Worm (Caenorhabditis elegans): ENCODE measurements around the gene Y46E12A.5.

The Y46E12A.5 gene

ce11 chrIII:1733412-1733811, 24.6 kb downstream of the Y46E12A.5 start:
- no peak for TF ChIP-seq skn-1 (tag; optimal IDR thresholded peaks at IDR 0.05)
- no peak for TF ChIP-seq mbf-1 (tag; optimal IDR thresholded peaks at IDR 0.05)
- no peak for TF ChIP-seq gmeb-1 (tag; optimal IDR thresholded peaks at IDR 0.05)
- no peak for TF ChIP-seq unc-55 (GFP tag; optimal IDR thresholded peaks at IDR 0.05)
- TF ChIP-seq crh-2 (tag; optimal IDR thresholded peaks at IDR 0.05) = no peak

ce11 chrIII:1733001-1733400, 25.1 kb downstream of the Y46E12A.5 start, which contains the start of gene ser-4:
TSS of gene ser-4 (minus strand) at chrIII:1733101.
- no peak for TF ChIP-seq snpc-4 (tag; optimal IDR thresholded peaks at IDR 0.05)
- TF ChIP-seq lin-13 (GFP tag; optimal IDR thresholded peaks at IDR 0.05) = no peak
- no peak for TF ChIP-seq lin-39 (tag; optimal IDR thresholded peaks at IDR 0.05)
- TF ChIP-seq nhr-11 (tag; optimal IDR thresholded peaks at IDR 0.05) = no peak
- no peak for TF ChIP-seq Y55F3AM.14 (GFP tag; optimal IDR thresholded peaks at IDR 0.05)
- TF ChIP-seq fos-1 (tag; optimal IDR thresholded peaks at IDR 0.05) = no peak
- TF ChIP-seq R02D3.7 (tag; optimal IDR thresholded peaks at IDR 0.05) = no peak
- TF ChIP-seq zag-1 (tag; optimal IDR thresholded peaks at IDR 0.05) = no peak
- no peak for TF ChIP-seq C34F6.9 (tag; optimal IDR thresholded peaks at IDR 0.05)
- TF ChIP-seq ceh-16 (tag; optimal IDR thresholded peaks at IDR 0.05) = no peak
- no peak for TF ChIP-seq nhr-6 (tag; optimal IDR thresholded peaks at IDR 0.05)
- TF ChIP-seq elt-3 (tag; optimal IDR thresholded peaks at IDR 0.05) = no peak
- TF ChIP-seq peb-1 (tag; optimal IDR thresholded peaks at IDR 0.05) = no peak
- TF ChIP-seq ZK546.5 (tag; optimal IDR thresholded peaks at IDR 0.05) = no peak
- TF ChIP-seq nhr-23 (tag; optimal IDR thresholded peaks at IDR 0.05) = no peak
- no peak for TF ChIP-seq elt-1 (tag; optimal IDR thresholded peaks at IDR 0.05)
- TF ChIP-seq nhr-25 (tag; optimal IDR thresholded peaks at IDR 0.05) = no peak
- no peak for TF ChIP-seq nhr-77 (tag; optimal IDR thresholded peaks at IDR 0.05)
- no peak for TF ChIP-seq egl-27 (tag; optimal IDR thresholded peaks at IDR 0.05)

- TF ChIP-seq ZK546.5 (tag; optimal IDR thresholded peaks at IDR 0.05) (no peak), nhr-23 (tag; optimal IDR thresholded peaks at IDR 0.05) (no peak), ceh-16 (tag; optimal IDR thresholded peaks at IDR 0.05) (no peak), aly-2 (tag; optimal IDR thresholded peaks at IDR 0.05) (no peak), sem-4 (tag; optimal IDR thresholded peaks at IDR 0.05) (no peak), unc-62 (GFP tag; optimal IDR thresholded peaks at IDR 0.05) (no peak), Y55F3AM.14 (GFP tag; optimal IDR thresholded peaks at IDR 0.05) (no peak), sma-9 (GFP tag; optimal IDR thresholded peaks at IDR 0.05) (no peak), sma-9 (tag; optimal IDR thresholded peaks at IDR 0.05) (no peak), blmp-1 (tag; optimal IDR thresholded peaks at IDR 0.05; ENCODE audit: insufficient read depth) (no peak), mbf-1 (tag; optimal IDR thresholded peaks at IDR 0.05) (no peak), nhr-10 (tag; optimal IDR thresholded peaks at IDR 0.05) (no peak), crh-2 (tag; optimal IDR thresholded peaks at IDR 0.05) (no peak), ztf-11 (tag; optimal IDR thresholded peaks at IDR 0.05) (no peak)
Observed at ce11 chrIII:1731850-1732249, 26.2 kb downstream of the Y46E12A.5 start.

ce11 chrIII:1718800-1719199, 39.3 kb downstream of the Y46E12A.5 start:
- no peak for TF ChIP-seq lin-39 (tag; optimal IDR thresholded peaks at IDR 0.05)
- no peak for TF ChIP-seq lsy-2 (tag; optimal IDR thresholded peaks at IDR 0.05)
- TF ChIP-seq alr-1 (tag; optimal IDR thresholded peaks at IDR 0.05) = no peak
- no peak for TF ChIP-seq peb-1 (tag; optimal IDR thresholded peaks at IDR 0.05)
- no peak for TF ChIP-seq blmp-1 (tag; optimal IDR thresholded peaks at IDR 0.05; ENCODE audit: insufficient read depth)
- TF ChIP-seq crh-2 (tag; optimal IDR thresholded peaks at IDR 0.05) = no peak
- no peak for TF ChIP-seq gmeb-1 (tag; optimal IDR thresholded peaks at IDR 0.05)
- TF ChIP-seq nhr-23 (tag; optimal IDR thresholded peaks at IDR 0.05) = no peak
- no peak for TF ChIP-seq unc-39 (tag; optimal IDR thresholded peaks at IDR 0.05)
- TF ChIP-seq ZK546.5 (tag; optimal IDR thresholded peaks at IDR 0.05) = no peak
- TF ChIP-seq snpc-4 (tag; optimal IDR thresholded peaks at IDR 0.05) = no peak
- TF ChIP-seq sma-9 (GFP tag; optimal IDR thresholded peaks at IDR 0.05) = no peak
- no peak for TF ChIP-seq sma-9 (tag; optimal IDR thresholded peaks at IDR 0.05)
- TF ChIP-seq ztf-11 (tag; optimal IDR thresholded peaks at IDR 0.05) = no peak
- no peak for TF ChIP-seq nhr-11 (tag; optimal IDR thresholded peaks at IDR 0.05)
- no peak for TF ChIP-seq sem-4 (tag; optimal IDR thresholded peaks at IDR 0.05)
- TF ChIP-seq skn-1 (tag; optimal IDR thresholded peaks at IDR 0.05) = no peak
- no peak for TF ChIP-seq F13H6.1 (tag; optimal IDR thresholded peaks at IDR 0.05)
- TF ChIP-seq dmd-4 (tag; optimal IDR thresholded peaks at IDR 0.05) = no peak

Data from whole organism, L2 larva.